Fruit fly (Drosophila melanogaster) whole organism, larva: ENCODE results near the gene vari.

Experiments
- noc ChIP-seq: fragments of 200-800 bp; sonication (Bioruptor generic); optimal IDR thresholded peaks from 3 replicates; lab custom pipeline; 2019; ENCODE audit warnings: missing biosample characterization, mild to moderate bottlenecking, missing genetic modification characterization, moderate library complexity

vari gene

DNA sequence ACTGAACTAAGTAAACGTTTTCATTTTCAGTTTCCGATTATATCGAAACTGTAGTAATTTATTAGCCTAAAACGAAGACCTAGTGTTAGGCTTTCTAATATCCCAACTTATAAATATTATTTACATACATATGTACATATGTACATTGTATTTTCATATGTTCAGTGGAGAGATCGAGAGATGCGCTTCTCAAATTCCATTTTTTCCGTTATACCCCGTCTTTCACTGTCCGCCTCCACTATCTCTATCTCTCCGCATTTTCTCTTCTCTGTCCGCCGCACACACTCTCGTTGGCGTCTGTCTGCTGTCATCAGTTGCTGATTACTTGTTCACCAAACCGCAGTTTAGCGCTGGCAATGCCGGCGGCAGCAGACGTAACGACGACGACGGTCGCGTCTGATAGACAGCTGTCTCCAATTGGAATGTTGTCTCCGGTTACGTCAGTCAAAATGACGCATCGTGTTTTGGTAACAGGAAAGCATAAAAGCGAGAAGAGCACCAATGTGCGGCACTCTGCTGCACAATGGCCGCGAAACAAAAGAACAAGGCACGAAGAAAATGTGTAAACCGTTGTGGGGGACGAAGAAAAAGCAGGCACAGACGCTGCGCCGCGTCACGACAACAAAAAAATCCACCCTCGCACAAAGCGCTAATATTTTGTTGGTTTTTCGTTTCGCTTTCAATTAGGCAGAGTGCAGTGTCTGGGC is 25.8 kb upstream of the vari start, which contains the start of gene CG9331:
CG9331 (plus strand) TSS at position 340 of the 707 bp plus-strand sequence.
- TF ChIP-seq noc = peak; percentile 35

- TF ChIP-seq noc = no peak
Measured at dm6 chr2L:20822025-20822371, 25.2 kb upstream of the vari start.

dm6 chr2L:20821249-20822024 is 24.6 kb upstream of the vari start:
- TF ChIP-seq noc = no peak

DNA sequence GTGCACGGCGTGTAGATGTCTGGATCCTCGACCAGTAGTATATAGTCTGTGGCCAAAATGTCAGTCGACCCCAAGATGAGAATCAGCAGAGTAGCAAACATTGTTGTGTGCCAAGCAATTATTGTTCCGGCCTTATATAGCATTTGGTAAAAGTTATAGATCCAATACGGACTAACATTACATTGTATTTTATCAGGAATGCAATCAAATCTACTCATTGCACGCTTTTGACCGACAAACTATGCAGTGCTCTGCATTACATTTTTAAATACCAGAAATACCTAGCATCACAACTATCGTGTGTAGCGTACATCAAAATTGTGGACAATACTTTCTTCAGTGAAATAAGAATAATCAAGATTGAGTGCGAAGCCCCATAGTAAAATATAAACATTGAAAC is 23.9 kb upstream of the vari start, which contains the start of gene CheB38c:
CheB38c (minus strand) TSS at position 101 of the 400 bp plus-strand sequence.
- no peak for TF ChIP-seq noc

DNA sequence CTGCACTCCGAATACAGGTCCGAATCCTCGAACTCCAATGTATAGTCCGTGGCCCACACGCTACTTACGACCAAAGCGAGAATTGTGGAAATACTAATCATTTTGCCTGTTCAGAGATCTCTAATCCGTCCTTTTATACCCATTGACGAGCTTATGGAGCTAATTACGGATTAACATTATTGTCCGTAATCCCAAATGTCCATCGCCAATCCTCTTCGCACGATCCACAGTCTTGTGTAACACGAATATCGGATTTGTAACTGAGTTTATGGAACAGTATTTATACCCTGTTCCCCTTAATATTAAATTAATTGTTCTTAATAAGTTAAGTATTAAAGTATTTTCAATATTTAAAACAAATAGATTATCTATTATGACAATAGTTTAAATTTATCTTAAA is 21.6 kb upstream of the vari start, which contains the start of gene CheB38a:
CheB38a (minus strand) TSS at position 101 of the 400 bp plus-strand sequence.
- TF ChIP-seq noc = no peak

dm6 chr2L:20817170-20817569 is 20.3 kb upstream of the vari start, which contains the start of gene CheB38b:
CheB38b (minus strand) TSS chr2L:20817270.
- no peak for TF ChIP-seq noc

dm6 chr2L:20816140-20816539 is 19.3 kb upstream of the vari start, which contains the start of gene CG33322:
CG33322 (minus strand) TSS chr2L:20816240.
- TF ChIP-seq noc = no peak

- no peak for TF ChIP-seq noc
Measured at dm6 chr2L:20812283-20813189, 15.7 kb upstream of the vari start.

- TF ChIP-seq noc = no peak
Measured at dm6 chr2L:20811039-20811652, 14.3 kb upstream of the vari start.

DNA sequence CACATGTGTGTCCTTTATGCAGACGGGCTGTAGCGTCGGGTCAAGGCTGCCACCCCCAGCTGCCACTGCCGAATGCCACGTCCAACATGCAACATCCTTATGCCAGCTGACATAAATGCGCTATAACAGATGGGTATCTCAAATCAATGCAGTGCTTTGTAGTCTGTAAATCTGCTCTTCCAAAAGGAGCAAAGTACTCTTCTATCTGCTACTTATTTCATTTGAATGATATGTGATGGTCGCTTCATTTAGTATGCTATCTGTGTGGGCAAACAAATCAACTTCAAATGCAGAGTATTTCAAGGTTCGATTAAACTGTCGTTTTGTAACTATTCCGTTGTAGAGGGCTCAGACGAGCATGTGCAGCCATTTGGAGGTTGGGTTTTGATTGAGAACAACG is 12.4 kb upstream of the vari start:
- TF ChIP-seq noc = no peak

DNA sequence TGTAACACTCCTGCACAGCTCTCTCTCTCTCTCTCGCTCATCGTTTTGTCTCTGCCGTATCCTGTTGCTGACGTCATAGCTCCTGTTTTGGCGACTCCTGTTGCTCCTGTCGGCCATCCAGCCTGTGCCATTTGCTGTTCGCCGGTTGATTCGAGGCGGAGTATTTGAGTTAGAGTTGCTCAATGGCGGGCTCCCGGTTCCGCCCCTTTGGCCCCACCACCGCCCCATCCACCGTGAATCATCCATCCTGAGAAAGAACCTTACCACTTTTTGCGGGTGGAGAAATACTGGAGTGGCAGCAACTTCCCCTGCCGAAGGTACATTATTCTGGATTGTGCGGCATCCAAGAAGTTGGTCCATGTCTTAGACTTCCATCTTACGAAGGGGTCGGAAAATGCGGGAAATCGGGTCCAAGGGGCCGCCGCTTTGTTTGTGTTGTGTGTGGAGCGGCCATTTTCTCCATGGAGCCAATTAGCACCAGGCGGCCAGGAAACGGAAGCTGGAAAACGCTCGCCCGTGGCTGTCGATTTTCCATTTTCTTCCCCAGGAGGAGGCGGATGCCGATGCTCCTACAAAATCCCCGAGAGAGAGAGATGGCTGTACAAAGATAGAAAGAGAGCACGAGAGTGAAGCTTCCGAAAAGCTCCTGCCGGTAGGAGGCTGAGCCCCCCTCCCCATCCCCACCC is 11.8 kb upstream of the vari start:
- no peak for TF ChIP-seq noc

DNA sequence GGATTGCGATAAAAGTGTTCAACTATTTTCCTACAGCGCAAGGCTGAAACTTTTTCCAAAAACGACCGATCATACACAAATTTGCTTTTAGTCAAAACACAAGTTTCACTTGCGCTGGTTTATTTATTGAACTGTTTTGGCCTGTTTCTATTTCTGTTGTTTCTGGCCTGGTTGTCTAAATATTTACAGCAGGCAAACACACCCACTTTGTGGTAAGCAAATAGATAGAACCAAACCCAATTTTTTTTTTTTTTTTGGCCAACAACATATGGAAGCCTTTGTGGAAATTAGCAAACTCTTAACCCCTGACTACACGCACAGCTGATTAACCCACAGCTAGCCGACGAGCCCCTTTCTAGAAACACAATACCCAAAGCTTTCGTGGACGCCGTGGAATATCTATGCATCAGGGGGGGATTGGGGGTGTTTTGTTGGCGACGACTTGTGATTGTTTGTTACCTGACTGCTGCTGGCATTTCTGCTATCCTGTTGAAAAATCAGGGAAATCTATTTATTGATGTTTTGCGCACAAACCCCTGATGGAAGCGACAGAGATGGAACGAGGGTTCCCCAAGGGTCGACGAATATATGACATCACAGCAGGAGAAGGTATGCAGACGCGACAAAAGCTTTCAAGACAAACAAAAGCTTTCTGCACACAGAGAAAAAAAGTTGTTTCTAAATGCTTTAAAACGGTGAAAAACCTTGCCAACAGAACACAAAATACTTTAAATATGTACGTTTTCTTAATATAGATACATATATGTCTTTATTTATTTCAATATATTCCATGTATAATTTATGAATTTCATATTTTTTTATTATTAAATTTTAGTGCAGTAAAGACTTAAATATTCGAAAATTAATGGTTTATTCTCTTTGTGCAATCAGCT is 11.0 kb upstream of the vari start:
- peak; percentile 68 for TF ChIP-seq noc

dm6 chr2L:20806619-20807018 is 9.8 kb upstream of the vari start:
- TF ChIP-seq noc = no peak

DNA sequence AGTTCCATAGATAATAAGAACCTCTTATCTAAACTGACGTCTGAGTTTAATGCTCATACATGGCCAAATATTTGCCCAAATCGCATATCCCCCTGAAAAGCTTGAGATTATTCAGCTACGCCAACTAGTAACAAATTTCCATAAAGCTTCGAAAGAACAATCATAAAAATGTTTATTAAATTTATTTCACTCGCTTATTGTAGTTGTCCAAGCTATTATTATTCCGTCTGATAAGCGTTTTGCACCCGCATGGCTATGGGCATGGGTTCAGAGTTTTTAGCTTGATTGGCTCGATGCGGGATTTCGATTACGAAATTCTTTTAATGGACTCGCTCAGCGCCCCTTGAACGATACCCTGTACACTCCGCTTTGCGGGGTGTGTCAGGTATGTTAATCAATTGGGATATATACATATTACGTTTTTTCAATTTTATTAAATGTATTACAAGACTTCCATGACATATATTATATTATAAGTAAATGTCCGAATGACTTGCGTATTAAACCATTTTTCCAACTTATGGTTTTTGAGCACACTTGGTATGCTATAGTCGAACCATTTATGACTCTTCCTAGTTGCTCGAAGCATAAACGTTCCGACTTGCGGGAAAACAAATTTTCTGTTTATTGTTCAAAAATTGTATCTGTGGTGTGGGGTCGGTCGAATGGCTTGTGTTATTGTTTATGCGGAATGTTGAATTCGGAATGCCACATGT is 8.9 kb upstream of the vari start:
- peak; percentile 97 for TF ChIP-seq noc
